Fruit fly (Drosophila melanogaster) whole organism, pupa: ENCODE measurements around the gene p38c.

ENCODE experiments used
- CG10348 ChIP-seq: fragments of 200-800 bp; sonication (Bioruptor generic); IDR thresholded peaks from 2 replicates; pipeline ENCODE4 v1.3.6; 2022; ENCODE audit warnings: missing biosample characterization, missing genetic modification characterization
- CG12605 ChIP-seq: fragments of 200-800 bp; sonication (Bioruptor generic); IDR thresholded peaks from 2 replicates; pipeline ENCODE4 v1.3.6; 2022; ENCODE audit warnings: missing biosample characterization, missing genetic modification characterization
- CG13204 ChIP-seq: fragments of 200-800 bp; sonication (Bioruptor generic); optimal IDR thresholded peaks from 2 replicates; lab custom pipeline; 2018; ENCODE audit warnings: missing biosample characterization, mild to moderate bottlenecking, missing genetic modification characterization, moderate library complexity
- CG14655 ChIP-seq: fragments of 200-800 bp; sonication (Bioruptor generic); optimal IDR thresholded peaks from 3 replicates; lab custom pipeline; 2017; ENCODE audit warnings: mild to moderate bottlenecking, missing biosample characterization, missing genetic modification reagents, missing genetic modification characterization
- CG15710 ChIP-seq: fragments of 200-800 bp; sonication (Bioruptor generic); optimal IDR thresholded peaks from 2 replicates; lab custom pipeline; 2018; ENCODE audit warnings: missing biosample characterization, mild to moderate bottlenecking, missing genetic modification characterization, moderate library complexity
- CG17806 ChIP-seq: fragments of 200-800 bp; sonication (Bioruptor generic); optimal IDR thresholded peaks from 2 replicates; lab custom pipeline; 2018; ENCODE audit warnings: missing biosample characterization, mild to moderate bottlenecking, missing genetic modification characterization, moderate library complexity
- CG32121 ChIP-seq: fragments of 200-800 bp; sonication (Bioruptor generic); IDR thresholded peaks from 2 replicates; pipeline ENCODE4 v1.3.6; 2022; ENCODE audit warnings: missing biosample characterization, missing genetic modification characterization
- CG34367 ChIP-seq: fragments of 200-800 bp; sonication (Bioruptor generic); optimal IDR thresholded peaks from 2 replicates; lab custom pipeline; 2018; ENCODE audit warnings: missing biosample characterization, mild to moderate bottlenecking, missing genetic modification characterization
- CG4496 ChIP-seq: fragments of 200-800 bp; sonication (Bioruptor generic); IDR thresholded peaks from 3 replicates; pipeline ENCODE4 v1.3.6; 2022; ENCODE audit warnings: missing biosample characterization, missing genetic modification characterization
- CG8159 ChIP-seq: fragments of 200-800 bp; sonication (Bioruptor generic); optimal IDR thresholded peaks from 3 replicates; lab custom pipeline; 2018; ENCODE audit warnings: missing biosample characterization, mild to moderate bottlenecking, missing genetic modification characterization, moderate library complexity
- CG8301 ChIP-seq: fragments of 200-800 bp; sonication (Bioruptor generic); optimal IDR thresholded peaks from 2 replicates; lab custom pipeline; 2018; ENCODE audit warnings: missing biosample characterization, mild to moderate bottlenecking, missing genetic modification characterization
- CG9948 ChIP-seq: fragments of 200-800 bp; sonication (Bioruptor generic); optimal IDR thresholded peaks from 2 replicates; lab custom pipeline; 2018; ENCODE audit warnings: missing biosample characterization, mild to moderate bottlenecking, missing genetic modification characterization, moderate library complexity
- D1 ChIP-seq: fragments of 200-800 bp; sonication (Bioruptor generic); optimal IDR thresholded peaks from 2 replicates; lab custom pipeline; 2018; ENCODE audit warnings: missing biosample characterization, mild to moderate bottlenecking, missing genetic modification characterization, moderate library complexity
- EcR ChIP-seq: fragments of 200-800 bp; sonication (Bioruptor generic); optimal IDR thresholded peaks from 3 replicates; lab custom pipeline; 2019; ENCODE audit warnings: missing biosample characterization, missing genetic modification characterization, mild to moderate bottlenecking, moderate library complexity, missing genetic modification reagents
- Ets98B ChIP-seq: fragments of 200-800 bp; sonication (Bioruptor generic); IDR thresholded peaks from 2 replicates; pipeline ENCODE4 v1.3.6; 2022; ENCODE audit warnings: missing biosample characterization, missing genetic modification characterization
- Pif1A ChIP-seq: fragments of 200-800 bp; sonication (Bioruptor generic); optimal IDR thresholded peaks from 3 replicates; lab custom pipeline; 2016; ENCODE audit warnings: missing biosample characterization, missing genetic modification characterization
- Pif1B ChIP-seq: fragments of 200-800 bp; sonication (Bioruptor generic); optimal IDR thresholded peaks from 3 replicates; lab custom pipeline; 2016; ENCODE audit warnings: missing biosample characterization, missing genetic modification characterization
- Snoo ChIP-seq: fragments of 200-800 bp; sonication (Bioruptor generic); optimal IDR thresholded peaks from 3 replicates; lab custom pipeline; 2017; ENCODE audit warnings: missing biosample characterization, mild to moderate bottlenecking, missing genetic modification characterization, inconsistent platforms
- fd96Ca ChIP-seq: fragments of 200-800 bp; sonication (Bioruptor generic); IDR thresholded peaks from 3 replicates; pipeline ENCODE4 v1.3.6; 2022; ENCODE audit warnings: missing biosample characterization, missing genetic modification characterization
- gl ChIP-seq: fragments of 200-800 bp; sonication (Bioruptor generic); optimal IDR thresholded peaks from 2 replicates; lab custom pipeline; 2018; ENCODE audit warnings: missing biosample characterization, mild to moderate bottlenecking, missing genetic modification characterization
- rn ChIP-seq: fragments of 200-800 bp; sonication (Bioruptor generic); IDR thresholded peaks from 2 replicates; pipeline ENCODE4 v1.3.6; 2022; ENCODE audit warnings: missing biosample characterization, missing genetic modification characterization

p38c gene

dm6 chr3R:24169362-24169761 lies 19.4 kb upstream of the p38c start, which contains the start of gene CG5510:
TSS of gene CG5510 (minus strand) at chr3R:24169562.
- TF ChIP-seq rn (GFP tag; lab: Robert Waterston, UW): no peak
- TF ChIP-seq CG15710 (tag; lab: Kevin White, UChicago): peak; percentile 3
- peak; percentile 39; the same call in 1 of the 3 replicates for TF ChIP-seq CG4496 (GFP tag; lab: Robert Waterston, UW)

- TF ChIP-seq CG4496 (GFP tag; lab: Robert Waterston, UW): peak; percentile 63; the same call in 1 of the 3 replicates
- peak; percentile 10 for TF ChIP-seq CG9948 (tag; lab: Kevin White, UChicago)
- peak; percentile 46 for TF ChIP-seq CG8301 (tag; lab: Kevin White, UChicago)
- peak; percentile 49 for TF ChIP-seq CG15710 (tag; lab: Kevin White, UChicago)
- TF ChIP-seq gl (tag; lab: Kevin White, UChicago): no peak
- no peak for TF ChIP-seq Pif1A (GFP tag; lab: Kevin White, UChicago)
- TF ChIP-seq CG10348 (GFP tag; lab: Robert Waterston, UW): no peak
- no peak for TF ChIP-seq CG13204 (GFP tag; lab: Kevin White, UChicago)
- TF ChIP-seq CG32121 (GFP tag; lab: Robert Waterston, UW): peak; percentile 66
- TF ChIP-seq Snoo: peak; percentile 48
- no peak for TF ChIP-seq D1 (tag; lab: Kevin White, UChicago)
- TF ChIP-seq CG34367 (tag; lab: Kevin White, UChicago): peak; percentile 18
- no peak for TF ChIP-seq fd96Ca (GFP tag; lab: Robert Waterston, UW)
- TF ChIP-seq CG8159: peak; percentile 60
- peak; percentile 56 for TF ChIP-seq Ets98B (GFP tag; lab: Robert Waterston, UW)
- peak; percentile 51; the same call in 1 of the 2 replicates for TF ChIP-seq CG12605
- no peak for TF ChIP-seq Pif1B
- peak; percentile 22 for TF ChIP-seq CG17806
- no peak for TF ChIP-seq rn (GFP tag; lab: Robert Waterston, UW)
- peak; percentile 3 for TF ChIP-seq EcR (GFP tag; lab: Kevin White, UChicago)
- TF ChIP-seq CG14655: no peak
- TF ChIP-seq, all 21 proteins: peak for 12
These were observed 13.6 kb upstream of the p38c start, which contains the start of gene Apc2 for dm6 chr3R:24163556-24164022. TSS of gene Apc2 (plus strand) at chr3R:24163966.

dm6 chr3R:24162774-24163555 lies 13.0 kb upstream of the p38c start, which contains the start of gene mRpS24:
TSS of gene mRpS24 (minus strand) at chr3R:24163545.
- no peak for TF ChIP-seq CG14655
- TF ChIP-seq fd96Ca (GFP tag; lab: Robert Waterston, UW): no peak
- TF ChIP-seq gl (tag; lab: Kevin White, UChicago): no peak
- TF ChIP-seq Snoo: no peak
- no peak for TF ChIP-seq Pif1A (GFP tag; lab: Kevin White, UChicago)
- no peak for TF ChIP-seq CG8301 (tag; lab: Kevin White, UChicago)
- TF ChIP-seq CG10348 (GFP tag; lab: Robert Waterston, UW): no peak
- no peak for TF ChIP-seq CG15710 (tag; lab: Kevin White, UChicago)
- TF ChIP-seq CG8159: no peak
- TF ChIP-seq CG12605: no peak
- TF ChIP-seq Pif1B: no peak
- TF ChIP-seq CG17806: no peak
- no peak for TF ChIP-seq rn (GFP tag; lab: Robert Waterston, UW)
- TF ChIP-seq EcR (GFP tag; lab: Kevin White, UChicago): no peak

- peak; percentile 92 for TF ChIP-seq CG15710 (tag; lab: Kevin White, UChicago)
- peak; percentile 75 for TF ChIP-seq gl (tag; lab: Kevin White, UChicago)
- no peak for TF ChIP-seq CG14655
- TF ChIP-seq D1 (tag; lab: Kevin White, UChicago): no peak
- no peak for TF ChIP-seq Pif1A (GFP tag; lab: Kevin White, UChicago)
- TF ChIP-seq CG13204 (GFP tag; lab: Kevin White, UChicago): no peak
- TF ChIP-seq CG12605: peak; percentile 93
- TF ChIP-seq CG34367 (tag; lab: Kevin White, UChicago): peak; percentile 84
- peak; percentile 87 for TF ChIP-seq CG9948 (tag; lab: Kevin White, UChicago)
- TF ChIP-seq CG8159: peak; percentile 91
- TF ChIP-seq EcR (GFP tag; lab: Kevin White, UChicago): peak; percentile 36
- peak; percentile 93 for TF ChIP-seq Ets98B (GFP tag; lab: Robert Waterston, UW)
- peak; percentile 89 for TF ChIP-seq Snoo
- peak; percentile 94 for TF ChIP-seq CG32121 (GFP tag; lab: Robert Waterston, UW)
- TF ChIP-seq CG10348 (GFP tag; lab: Robert Waterston, UW): peak; percentile 86
- TF ChIP-seq fd96Ca (GFP tag; lab: Robert Waterston, UW): peak; percentile 91
- peak; percentile 94 for TF ChIP-seq CG4496 (GFP tag; lab: Robert Waterston, UW)
- peak; percentile 85 for TF ChIP-seq CG8301 (tag; lab: Kevin White, UChicago)
- peak; percentile 87 for TF ChIP-seq Pif1B
- TF ChIP-seq rn (GFP tag; lab: Robert Waterston, UW): peak; percentile 85
- TF ChIP-seq CG17806: peak; percentile 87
These were observed 11.3 kb upstream of the p38c start, which contains the start of the genes Myo95E and TBC1d7 for dm6 chr3R:24161173-24161811. TSS of gene Myo95E (minus strand) at chr3R:24161498. TSS of gene TBC1d7 (plus strand) at chr3R:24161727.
